Fruit fly (Drosophila melanogaster) whole organism, embryonic: ENCODE data around the gene CG11698.

ENCODE experiments used
- CG11504 ChIP-seq: fragments of 200-800 bp; sonication (Bioruptor generic); optimal IDR thresholded peaks from 3 replicates; lab custom pipeline; 2019; ENCODE audit warnings: missing biosample characterization, mild to moderate bottlenecking, missing genetic modification characterization, moderate library complexity
- CG12744 ChIP-seq: fragments of 200-800 bp; sonication (Bioruptor generic); optimal IDR thresholded peaks from 2 replicates; lab custom pipeline; 2016; ENCODE audit warnings: missing biosample characterization, missing genetic modification characterization
- CG13287 ChIP-seq: fragments of 200-800 bp; sonication (Bioruptor generic); IDR thresholded peaks from 2 replicates; pipeline ENCODE4 v1.3.6; 2022; ENCODE audit warnings: missing biosample characterization, missing genetic modification characterization; ENCODE audit not compliant: partially characterized antibody
- CG14050 ChIP-seq: fragments of 200-800 bp; sonication (Bioruptor generic); IDR thresholded peaks from 3 replicates; pipeline ENCODE4 v1.3.6; 2022; ENCODE audit warnings: missing biosample characterization, missing genetic modification characterization
- CG15011 ChIP-seq: fragments of 200-800 bp; sonication (Bioruptor generic); optimal IDR thresholded peaks from 3 replicates; lab custom pipeline; 2018; ENCODE audit warnings: missing biosample characterization, mild to moderate bottlenecking, missing genetic modification characterization
- CG15696 ChIP-seq: fragments of 200-800 bp; sonication (Bioruptor generic); optimal IDR thresholded peaks from 2 replicates; lab custom pipeline; 2019; ENCODE audit warnings: missing biosample characterization, mild to moderate bottlenecking, missing genetic modification characterization, moderate library complexity
- CG1647 ChIP-seq: fragments of 200-800 bp; sonication (Bioruptor generic); optimal IDR thresholded peaks from 3 replicates; lab custom pipeline; 2016; ENCODE audit warnings: missing biosample characterization, missing genetic modification characterization
- CG1792 ChIP-seq: fragments of 200-800 bp; sonication (Bioruptor generic); optimal IDR thresholded peaks from 2 replicates; lab custom pipeline; 2016; ENCODE audit warnings: missing biosample characterization, missing genetic modification characterization
- CG32532 ChIP-seq: fragments of 200-800 bp; sonication (Bioruptor generic); IDR thresholded peaks from 2 replicates; pipeline ENCODE4 v1.3.6; 2022; ENCODE audit warnings: missing biosample characterization, missing genetic modification characterization
- CG32767 ChIP-seq: fragments of 200-800 bp; sonication (Bioruptor generic); IDR thresholded peaks from 2 replicates; pipeline ENCODE4 v1.3.6; 2022; ENCODE audit warnings: missing biosample characterization, missing genetic modification characterization
- CG33213 ChIP-seq: fragments of 200-800 bp; sonication (Bioruptor generic); optimal IDR thresholded peaks from 3 replicates; lab custom pipeline; 2016; ENCODE audit warnings: missing biosample characterization, missing genetic modification characterization
- CG6654 ChIP-seq: fragments of 200-800 bp; sonication (Bioruptor generic); optimal IDR thresholded peaks from 2 replicates; lab custom pipeline; 2017; ENCODE audit warnings: missing biosample characterization, mild to moderate bottlenecking, missing genetic modification characterization
- CG7357 ChIP-seq: fragments of 200-800 bp; sonication (Bioruptor generic); IDR thresholded peaks from 3 replicates; pipeline ENCODE4 v1.3.6; 2022; ENCODE audit warnings: missing biosample characterization, missing genetic modification characterization
- CG7372 ChIP-seq: fragments of 200-800 bp; sonication (Bioruptor generic); IDR thresholded peaks from 2 replicates; pipeline ENCODE4 v1.3.6; 2022; ENCODE audit warnings: missing biosample characterization, missing genetic modification characterization
- CG7839 ChIP-seq: fragments of 200-800 bp; sonication (Bioruptor generic); optimal IDR thresholded peaks from 3 replicates; lab custom pipeline; 2018; ENCODE audit warnings: missing biosample characterization, mild to moderate bottlenecking, missing genetic modification characterization, moderate library complexity
- CG9609 ChIP-seq: fragments of 200-800 bp; sonication (Bioruptor generic); optimal IDR thresholded peaks from 3 replicates; lab custom pipeline; 2016; ENCODE audit warnings: missing biosample characterization, missing genetic modification characterization
- Fer1 ChIP-seq: fragments of 200-800 bp; sonication (Bioruptor generic); optimal IDR thresholded peaks from 2 replicates; lab custom pipeline; 2017; ENCODE audit warnings: missing biosample characterization, mild to moderate bottlenecking, missing genetic modification characterization
- Fer3 ChIP-seq: fragments of 200-800 bp; sonication (Bioruptor generic); optimal IDR thresholded peaks from 2 replicates; lab custom pipeline; 2018; ENCODE audit warnings: missing biosample characterization, mild to moderate bottlenecking, missing genetic modification characterization, moderate library complexity
- H15 ChIP-seq: fragments of 200-800 bp; sonication (Bioruptor generic); IDR thresholded peaks from 3 replicates; pipeline ENCODE4 v1.3.6; 2022; ENCODE audit warnings: missing biosample characterization, missing genetic modification characterization
- Hr3 ChIP-seq: fragments of 200-800 bp; sonication (Bioruptor generic); optimal IDR thresholded peaks from 3 replicates; lab custom pipeline; 2016; ENCODE audit warnings: missing biosample characterization, missing genetic modification characterization
- Lhr ChIP-seq: fragments of 200-800 bp; sonication (Bioruptor generic); optimal IDR thresholded peaks from 3 replicates; lab custom pipeline; 2017; ENCODE audit warnings: mild to moderate bottlenecking, missing biosample characterization, missing genetic modification reagents, missing genetic modification characterization
- Lpt ChIP-seq: fragments of >200 bp; optimal IDR thresholded peaks from 2 replicates; lab custom pipeline; 2018; ENCODE audit warnings: missing biosample characterization, missing genetic modification characterization
- Myb ChIP-seq: fragments of 200-800 bp; sonication (Bioruptor generic); optimal IDR thresholded peaks from 2 replicates; lab custom pipeline; 2016; ENCODE audit warnings: missing biosample characterization, missing genetic modification characterization
- NFAT ChIP-seq: fragments of 200-800 bp; sonication (Bioruptor generic); IDR thresholded peaks from 2 replicates; pipeline ENCODE4 v1.3.6; 2022; ENCODE audit warnings: missing biosample characterization, missing genetic modification characterization
- Oaz ChIP-seq: fragments of 200-800 bp; sonication (Bioruptor generic); IDR thresholded peaks from 2 replicates; pipeline ENCODE4 v1.3.6; 2022; ENCODE audit warnings: missing biosample characterization, missing genetic modification characterization
- amos ChIP-seq: fragments of 200-800 bp; sonication (Bioruptor generic); IDR thresholded peaks from 2 replicates; pipeline ENCODE4 v1.3.6; 2022; ENCODE audit warnings: missing biosample characterization, missing genetic modification characterization; ENCODE audit not compliant: partially characterized antibody
- ap ChIP-seq: fragments of 200-800 bp; sonication (Bioruptor generic); IDR thresholded peaks from 2 replicates; pipeline ENCODE4 v1.3.6; 2022; ENCODE audit warnings: missing biosample characterization, missing genetic modification characterization
- bbx ChIP-seq: fragments of 200-800 bp; sonication (Bioruptor generic); IDR thresholded peaks from 2 replicates; pipeline ENCODE4 v1.3.6; 2022; ENCODE audit warnings: missing biosample characterization, missing genetic modification characterization; ENCODE audit not compliant: partially characterized antibody
- bowl ChIP-seq: fragments of 200-800 bp; sonication (Bioruptor generic); IDR thresholded peaks from 2 replicates; pipeline ENCODE4 v1.3.6; 2022; ENCODE audit warnings: missing biosample characterization, missing genetic modification characterization
- bsh ChIP-seq, 2 experiments: fragments of 200-800 bp; sonication (Bioruptor generic); optimal IDR thresholded peaks; 2 replicates each; lab custom pipeline; 2017 to 2018; ENCODE audit warnings: mild to moderate bottlenecking in 2 of 2, missing biosample characterization in 2 of 2, missing genetic modification characterization in 2 of 2, moderate library complexity in 1 of 2
- cg ChIP-seq: fragments of 200-800 bp; sonication (Bioruptor generic); optimal IDR thresholded peaks from 3 replicates; lab custom pipeline; 2019; ENCODE audit warnings: missing biosample characterization, mild to moderate bottlenecking, missing genetic modification characterization, moderate library complexity
- ci ChIP-seq: fragments of 200-800 bp; sonication (Bioruptor generic); IDR thresholded peaks from 3 replicates; pipeline ENCODE4 v1.3.6; 2022; ENCODE audit warnings: missing biosample characterization, missing genetic modification characterization
- dimm ChIP-seq: fragments of 200-800 bp; sonication (Bioruptor generic); IDR thresholded peaks from 2 replicates; pipeline ENCODE4 v1.3.6; 2022; ENCODE audit warnings: missing biosample characterization, missing genetic modification characterization
- dmrt99B ChIP-seq: fragments of 200-800 bp; sonication (Bioruptor generic); optimal IDR thresholded peaks from 2 replicates; lab custom pipeline; 2018; ENCODE audit warnings: missing biosample characterization, mild to moderate bottlenecking, missing genetic modification characterization, moderate library complexity
- grn ChIP-seq: fragments of 200-800 bp; sonication (Bioruptor generic); optimal IDR thresholded peaks from 3 replicates; lab custom pipeline; 2017; ENCODE audit warnings: missing biosample characterization, missing genetic modification characterization
- ham ChIP-seq: fragments of 200-800 bp; sonication (Bioruptor generic); IDR thresholded peaks from 2 replicates; pipeline ENCODE4 v1.3.6; 2022; ENCODE audit warnings: missing biosample characterization, missing genetic modification characterization
- ind ChIP-seq: fragments of 200-800 bp; sonication (Bioruptor generic); optimal IDR thresholded peaks from 3 replicates; lab custom pipeline; 2016; ENCODE audit warnings: missing biosample characterization, missing genetic modification characterization
- jigr1 ChIP-seq: fragments of 200-800 bp; sonication (Bioruptor generic); IDR thresholded peaks from 3 replicates; pipeline ENCODE4 v1.3.6; 2022; ENCODE audit warnings: missing biosample characterization, missing genetic modification characterization
- jing ChIP-seq: fragments of 200-800 bp; sonication (Bioruptor generic); optimal IDR thresholded peaks from 2 replicates; lab custom pipeline; 2018; ENCODE audit warnings: missing biosample characterization, mild to moderate bottlenecking, missing genetic modification characterization
- lmd ChIP-seq: fragments of 200-800 bp; sonication (Bioruptor generic); IDR thresholded peaks from 2 replicates; pipeline ENCODE4 v1.3.6; 2022; ENCODE audit warnings: missing biosample characterization, missing genetic modification characterization
- onecut ChIP-seq: fragments of 200-800 bp; sonication (Bioruptor generic); IDR thresholded peaks from 2 replicates; pipeline ENCODE4 v1.3.6; 2022; ENCODE audit warnings: missing biosample characterization, missing genetic modification characterization
- peb ChIP-seq: fragments of 200-800 bp; sonication (Bioruptor generic); IDR thresholded peaks from 2 replicates; pipeline ENCODE4 v1.3.6; 2022; ENCODE audit warnings: missing biosample characterization, missing genetic modification characterization
- prd ChIP-seq, 3 experiments: fragments of >200 bp in 2 of 3; fragments of 200-800 bp in 1 of 3; sonication (Bioruptor generic) in 1 of 3; optimal IDR thresholded peaks in 2 of 3; IDR thresholded peaks in 1 of 3; 2 replicates in 2 of 3; 3 replicates in 1 of 3; pipeline versions ENCODE4 v1.3.6 to Lab custom; 2017 to 2022; ENCODE audit warnings: missing biosample characterization in 1 of 3, missing genetic modification characterization in 1 of 3
- slou ChIP-seq: fragments of 200-800 bp; sonication (Bioruptor generic); optimal IDR thresholded peaks from 3 replicates; lab custom pipeline; 2016; ENCODE audit warnings: missing biosample characterization, missing genetic modification characterization
- so ChIP-seq: fragments of 200-800 bp; sonication (Bioruptor generic); IDR thresholded peaks from 3 replicates; pipeline ENCODE4 v1.3.6; 2022; ENCODE audit warnings: missing biosample characterization, missing genetic modification characterization
- tap ChIP-seq: fragments of 200-800 bp; optimal IDR thresholded peaks from 3 replicates; lab custom pipeline; 2019; ENCODE audit warnings: missing biosample characterization, mild to moderate bottlenecking, missing genetic modification characterization, moderate library complexity
- tin ChIP-seq: fragments of 200-800 bp; sonication (Bioruptor generic); optimal IDR thresholded peaks from 3 replicates; lab custom pipeline; 2016; ENCODE audit warnings: missing biosample characterization, missing genetic modification characterization
- tio ChIP-seq: fragments of 200-800 bp; sonication (Bioruptor generic); optimal IDR thresholded peaks from 2 replicates; lab custom pipeline; 2017; ENCODE audit warnings: missing biosample characterization, missing genetic modification characterization, inconsistent platforms
- tll ChIP-seq, 2 experiments: fragments of 200-800 bp in 1 of 2; fragments of >200 bp in 1 of 2; sonication (Bioruptor generic) in 1 of 2; optimal IDR thresholded peaks; 2 replicates each; lab custom pipeline; 2017 to 2019; ENCODE audit warnings: missing biosample characterization in 2 of 2, missing genetic modification characterization in 2 of 2, mild to moderate bottlenecking in 1 of 2, moderate library complexity in 1 of 2
- trem ChIP-seq: fragments of 200-800 bp; optimal IDR thresholded peaks from 3 replicates; lab custom pipeline; 2019; ENCODE audit warnings: missing biosample characterization, mild to moderate bottlenecking, missing genetic modification characterization, moderate library complexity
- unc-4 ChIP-seq: fragments of 200-800 bp; sonication (Bioruptor generic); IDR thresholded peaks from 2 replicates; pipeline ENCODE4 v1.3.6; 2022; ENCODE audit warnings: missing biosample characterization, missing genetic modification characterization; ENCODE audit not compliant: partially characterized antibody
- usp ChIP-seq: fragments of >200 bp; optimal IDR thresholded peaks from 2 replicates; lab custom pipeline; 2017; ENCODE audit warnings: missing biosample characterization, missing genetic modification characterization

CG11698 gene

dm6 chr3R:8308515-8308959 lies 3.5 kb upstream of the CG11698 start, which contains the start of gene tex (continued):
- TF ChIP-seq CG7357 (GFP tag; lab: Robert Waterston, UW) (no peak), trem (tag; lab: Kevin White, UChicago) (peak; percentile 79), Fer1 (GFP tag; lab: Kevin White, UChicago) (no peak), CG9609 (GFP tag; lab: Kevin White, UChicago) (no peak), CG32532 (GFP tag; lab: Robert Waterston, UW) (no peak), bowl (no peak), Hr3 (GFP tag; lab: Kevin White, UChicago) (no peak), CG14050 (GFP tag; lab: Robert Waterston, UW) (no peak), dmrt99B (tag; lab: Kevin White, UChicago) (no peak), dimm (GFP tag; lab: Robert Waterston, UW) (no peak), ham (GFP tag; lab: Robert Waterston, UW) (no peak), amos (GFP tag; lab: Robert Waterston, UW) (peak; percentile 51), Lpt (GFP tag; lab: Kevin White, UChicago) (no peak), ci (peak; percentile 65; the same call in 2 of the 3 replicates), onecut (peak; percentile 53), tin (GFP tag; lab: Kevin White, UChicago) (no peak), jing (no peak), so (GFP tag; lab: Robert Waterston, UW) (no peak), CG32767 (GFP tag; lab: Robert Waterston, UW) (no peak), slou (GFP tag; lab: Kevin White, UChicago) (no peak), CG7372 (GFP tag; lab: Robert Waterston, UW) (no peak), CG33213 (GFP tag; lab: Kevin White, UChicago) (peak; percentile 58), CG15011 (no peak), CG12744 (GFP tag; lab: Kevin White, UChicago) (no peak), CG15696 (peak; percentile 68), tap (no peak), Myb (GFP tag; lab: Kevin White, UChicago) (peak; percentile 59), Oaz (GFP tag; lab: Robert Waterston, UW) (no peak), grn (peak; percentile 26), CG6654 (GFP tag; lab: Kevin White, UChicago) (no peak), ind (GFP tag; lab: Kevin White, UChicago) (no peak), Lhr (GFP tag; lab: Kevin White, UChicago) (peak; percentile 55), tio (no peak), CG1647 (GFP tag; lab: Kevin White, UChicago) (no peak), Fer3 (tag; lab: Kevin White, UChicago) (peak; percentile 18), bsh (GFP tag; optimal IDR thresholded peaks at IDR 0.05; lab: Kevin White, UChicago) (peak in 1 of 2 experiments; percentile 62), lmd (GFP tag; lab: Robert Waterston, UW) (no peak), NFAT (GFP tag; lab: Robert Waterston, UW) (no peak), prd (optimal IDR thresholded peaks at IDR 0.05; lab: Kevin White, UChicago) (no peak), prd (GFP tag; IDR thresholded peaks at IDR 0.05; lab: Robert Waterston, UW) (no peak), usp (GFP tag; lab: Kevin White, UChicago) (no peak), cg (GFP tag; lab: Kevin White, UChicago) (no peak), CG1792 (GFP tag; lab: Kevin White, UChicago) (no peak), CG11504 (tag; lab: Kevin White, UChicago) (no peak), tll (GFP tag; optimal IDR thresholded peaks at IDR 0.05; lab: Kevin White, UChicago) (peak in 1 of 2 experiments; percentile 16), unc-4 (GFP tag; lab: Robert Waterston, UW) (peak; percentile 50), CG7839 (tag; lab: Kevin White, UChicago) (no peak), jigr1 (GFP tag; lab: Robert Waterston, UW) (no peak), H15 (GFP tag; lab: Robert Waterston, UW) (no peak), ap (GFP tag; lab: Robert Waterston, UW) (no peak), CG13287 (GFP tag; lab: Robert Waterston, UW) (peak; percentile 67), bbx (no peak), peb (GFP tag; lab: Robert Waterston, UW) (no peak)
